Worm (Caenorhabditis elegans): ENCODE data around the gene drd-1.

ce11 chrII:8438791-8439287 is 51.0 kb downstream of the drd-1 start, which contains the start of gene lips-10:
- TF ChIP-seq nhr-11 (tag; optimal IDR thresholded peaks at IDR 0.05): no peak
- no peak for TF ChIP-seq egl-5 (tag; optimal IDR thresholded peaks at IDR 0.05)
- TF ChIP-seq nhr-12 (tag; optimal IDR thresholded peaks at IDR 0.05): no peak
- TF ChIP-seq nhr-43 (tag; optimal IDR thresholded peaks at IDR 0.05; ENCODE audit: poor library complexity, severe bottlenecking): no peak
- TF ChIP-seq mdl-1 (tag; optimal IDR thresholded peaks at IDR 0.05): no peak
- no peak for TF ChIP-seq unc-39 (tag; optimal IDR thresholded peaks at IDR 0.05)
- TF ChIP-seq lin-39 (tag; optimal IDR thresholded peaks at IDR 0.05): no peak
- TF ChIP-seq nhr-67 (tag; optimal IDR thresholded peaks at IDR 0.05): no peak
